Worm (Caenorhabditis elegans) whole organism, L2 larva: ENCODE measurements around the gene K01A6.5.

Experiments used
- C34F6.9 ChIP-seq: fragments of 150-350 bp; optimal IDR thresholded peaks from 2 replicates; lab custom pipeline; 2014; ENCODE audit warnings: missing biosample characterization, missing genetic modification characterization
- F13H6.1 ChIP-seq: sonication (generic microtip); optimal IDR thresholded peaks from 2 replicates; lab custom pipeline; 2016; ENCODE audit warnings: missing genetic modification characterization, missing compliant biosample characterization
- Y55F3AM.14 ChIP-seq: fragments of 200-800 bp; sonication (Bioruptor generic); optimal IDR thresholded peaks from 2 replicates; lab custom pipeline; 2018; ENCODE audit warnings: mild to moderate bottlenecking, missing genetic modification characterization, missing compliant biosample characterization
- ZK546.5 ChIP-seq: sonication (generic microtip); optimal IDR thresholded peaks from 2 replicates; lab custom pipeline; 2017; ENCODE audit warnings: missing biosample characterization, missing genetic modification characterization
- aly-2 ChIP-seq: fragments of 150-350 bp; optimal IDR thresholded peaks from 2 replicates; lab custom pipeline; 2014; ENCODE audit warnings: missing biosample characterization, missing genetic modification characterization
- ama-1 ChIP-seq: fragments of 150-350 bp; optimal IDR thresholded peaks from 2 replicates; lab custom pipeline; 2018; ENCODE audit warnings: inconsistent platforms
- ceh-16 ChIP-seq: fragments of 150-350 bp; optimal IDR thresholded peaks from 2 replicates; lab custom pipeline; 2014; ENCODE audit warnings: missing biosample characterization, missing genetic modification characterization
- ceh-82 ChIP-seq: fragments of 150-350 bp; optimal IDR thresholded peaks from 2 replicates; lab custom pipeline; 2014; ENCODE audit warnings: missing biosample characterization, missing genetic modification characterization
- crh-2 ChIP-seq: sonication (generic microtip); optimal IDR thresholded peaks from 2 replicates; lab custom pipeline; 2017; ENCODE audit warnings: missing biosample characterization, missing genetic modification characterization
- dmd-4 ChIP-seq: sonication (generic microtip); optimal IDR thresholded peaks from 2 replicates; lab custom pipeline; 2017; ENCODE audit warnings: missing biosample characterization, missing genetic modification characterization
- egl-27 ChIP-seq: sonication (generic microtip); optimal IDR thresholded peaks from 3 replicates; lab custom pipeline; 2017; ENCODE audit warnings: missing biosample characterization, missing genetic modification reagents, missing genetic modification characterization
- elt-1 ChIP-seq: fragments of 150-350 bp; optimal IDR thresholded peaks from 2 replicates; lab custom pipeline; 2014; ENCODE audit warnings: missing biosample characterization, missing genetic modification characterization
- elt-3 ChIP-seq: sonication (generic microtip); optimal IDR thresholded peaks from 2 replicates; lab custom pipeline; 2017; ENCODE audit warnings: missing biosample characterization, missing genetic modification characterization
- gmeb-1 ChIP-seq: fragments of 150-350 bp; optimal IDR thresholded peaks from 2 replicates; lab custom pipeline; 2014; ENCODE audit warnings: missing biosample characterization, missing genetic modification characterization
- lin-13 ChIP-seq: fragments of 150-350 bp; optimal IDR thresholded peaks from 2 replicates; lab custom pipeline; 2014; ENCODE audit warnings: missing biosample characterization, missing genetic modification reagents, missing genetic modification characterization
- lin-39 ChIP-seq: fragments of 150-350 bp; optimal IDR thresholded peaks from 2 replicates; lab custom pipeline; 2014; ENCODE audit warnings: missing biosample characterization, missing genetic modification reagents, missing genetic modification characterization
- lsy-2 ChIP-seq, 2 experiments: fragments of 150-350 bp in 1 of 2; sonication (generic microtip) in 1 of 2; optimal IDR thresholded peaks; 2 replicates each; lab custom pipeline; 2014 to 2017; ENCODE audit warnings: missing biosample characterization in 2 of 2, missing genetic modification characterization in 2 of 2
- mab-5 ChIP-seq: fragments of 150-350 bp; optimal IDR thresholded peaks from 2 replicates; lab custom pipeline; 2014; ENCODE audit warnings: missing biosample characterization, missing genetic modification characterization
- mbf-1 ChIP-seq: sonication (generic microtip); optimal IDR thresholded peaks from 2 replicates; lab custom pipeline; 2017; ENCODE audit warnings: missing biosample characterization, missing genetic modification characterization
- mdl-1 ChIP-seq, 2 experiments: fragments of 150-350 bp in 1 of 2; sonication (generic microtip) in 1 of 2; optimal IDR thresholded peaks; 2 replicates each; lab custom pipeline; 2017; ENCODE audit warnings: missing biosample characterization in 2 of 2, missing genetic modification characterization in 2 of 2
- nhr-10 ChIP-seq: sonication (generic microtip); optimal IDR thresholded peaks from 2 replicates; lab custom pipeline; 2017; ENCODE audit warnings: missing biosample characterization, missing genetic modification characterization
- nhr-12 ChIP-seq: fragments of 150-350 bp; optimal IDR thresholded peaks from 2 replicates; lab custom pipeline; 2014; ENCODE audit warnings: missing biosample characterization, missing genetic modification characterization
- nhr-129 ChIP-seq: fragments of 150-350 bp; optimal IDR thresholded peaks from 2 replicates; lab custom pipeline; 2014; ENCODE audit warnings: missing biosample characterization, missing genetic modification characterization
- nhr-21 ChIP-seq: fragments of 150-350 bp; optimal IDR thresholded peaks from 2 replicates; lab custom pipeline; 2014; ENCODE audit warnings: missing biosample characterization, missing genetic modification characterization
- nhr-23 ChIP-seq: fragments of 150-350 bp; optimal IDR thresholded peaks from 2 replicates; lab custom pipeline; 2014; ENCODE audit warnings: missing biosample characterization, missing genetic modification reagents, missing genetic modification characterization
- nhr-237 ChIP-seq: fragments of 150-350 bp; optimal IDR thresholded peaks from 2 replicates; lab custom pipeline; 2014; ENCODE audit warnings: missing biosample characterization, missing genetic modification characterization
- nhr-25 ChIP-seq: fragments of 150-350 bp; sonication (generic microtip); optimal IDR thresholded peaks from 3 replicates; lab custom pipeline; 2014; ENCODE audit warnings: missing biosample characterization, missing genetic modification characterization
- nhr-6 ChIP-seq: fragments of 150-350 bp; optimal IDR thresholded peaks from 2 replicates; lab custom pipeline; 2014; ENCODE audit warnings: missing biosample characterization, missing genetic modification characterization
- nhr-77 ChIP-seq: fragments of 150-350 bp; optimal IDR thresholded peaks from 2 replicates; lab custom pipeline; 2014; ENCODE audit warnings: missing biosample characterization, missing genetic modification characterization
- peb-1 ChIP-seq: fragments of 150-350 bp; optimal IDR thresholded peaks from 2 replicates; lab custom pipeline; 2014; ENCODE audit warnings: missing biosample characterization, missing genetic modification characterization
- skn-1 ChIP-seq: sonication (generic microtip); optimal IDR thresholded peaks from 2 replicates; lab custom pipeline; 2017; ENCODE audit warnings: missing biosample characterization, missing genetic modification characterization
- sma-3 ChIP-seq: sonication (generic microtip); optimal IDR thresholded peaks from 2 replicates; lab custom pipeline; 2016; ENCODE audit warnings: missing genetic modification reagents, missing genetic modification characterization, missing compliant biosample characterization
- sma-9 ChIP-seq, 2 experiments: fragments of 150-350 bp in 1 of 2; sonication (generic microtip) in 1 of 2; optimal IDR thresholded peaks; 2 replicates each; lab custom pipeline; 2014 to 2016; ENCODE audit warnings: missing genetic modification characterization in 2 of 2, mild to moderate bottlenecking in 1 of 2, missing biosample characterization in 1 of 2, missing compliant biosample characterization in 1 of 2, missing genetic modification reagents in 1 of 2, moderate library complexity in 1 of 2
- unc-39 ChIP-seq: fragments of 150-350 bp; optimal IDR thresholded peaks from 2 replicates; lab custom pipeline; 2014; ENCODE audit warnings: missing biosample characterization, missing genetic modification characterization
- unc-55 ChIP-seq: fragments of 150-350 bp; sonication (generic microtip); optimal IDR thresholded peaks from 3 replicates; lab custom pipeline; 2014; ENCODE audit warnings: missing biosample characterization, missing genetic modification reagents, missing genetic modification characterization
- unc-62 ChIP-seq: fragments of 150-350 bp; optimal IDR thresholded peaks from 2 replicates; lab custom pipeline; 2014; ENCODE audit warnings: missing biosample characterization, missing genetic modification reagents, missing genetic modification characterization
- ztf-1 ChIP-seq: fragments of 200-800 bp; sonication (Bioruptor generic); conservative IDR thresholded peaks from 2 replicates; pipeline ENCODE4 v1.3.6; 2022; ENCODE audit warnings: missing genetic modification characterization, missing compliant biosample characterization
- ztf-11 ChIP-seq: sonication (generic microtip); optimal IDR thresholded peaks from 2 replicates; lab custom pipeline; 2017; ENCODE audit warnings: missing biosample characterization, missing genetic modification characterization
- ztf-4 ChIP-seq: fragments of 150-350 bp; optimal IDR thresholded peaks from 2 replicates; lab custom pipeline; 2014; ENCODE audit warnings: missing biosample characterization, missing genetic modification characterization

K01A6.5 gene

DNA sequence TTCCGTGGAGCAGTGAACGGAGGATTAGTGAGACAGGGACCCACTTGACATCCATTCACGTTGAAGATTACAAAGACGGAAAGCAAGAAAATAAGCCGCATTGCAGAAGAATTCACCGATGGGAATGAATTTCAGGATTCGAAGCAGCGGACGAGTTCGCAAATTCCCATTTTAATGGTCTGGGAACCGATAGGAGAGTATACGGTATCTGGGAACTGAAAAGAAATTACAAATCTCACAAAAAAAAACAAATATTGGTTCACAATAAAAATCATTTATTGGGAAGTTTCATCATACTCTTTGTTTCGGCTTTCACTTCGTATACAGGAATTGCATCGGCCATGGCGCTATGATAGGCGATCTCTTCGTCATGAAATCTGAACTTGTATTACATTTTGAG is 12.5 kb downstream of the K01A6.5 start, which contains the start of gene T12A7.10:
Gene T12A7.10 (minus strand): TSS at position 101 of the 400 bp plus-strand sequence.
- no peak for TF ChIP-seq Y55F3AM.14 (GFP tag; lab: Kevin White, UChicago)
- TF ChIP-seq ceh-16 (tag; lab: Kevin White, UChicago): no peak
- no peak for TF ChIP-seq lin-13 (GFP tag; lab: Kevin White, UChicago)
- no peak for TF ChIP-seq ceh-82
- TF ChIP-seq ama-1 (lab: Kevin White, UChicago): no peak
- no peak for TF ChIP-seq nhr-10
- no peak for TF ChIP-seq gmeb-1 (tag; lab: Kevin White, UChicago)
- no peak for TF ChIP-seq sma-9 (GFP tag; optimal IDR thresholded peaks at IDR 0.05; lab: Kevin White, UChicago)
- TF ChIP-seq sma-9 (tag; optimal IDR thresholded peaks at IDR 0.05; lab: Kevin White, UChicago): no peak
- TF ChIP-seq ztf-11 (tag; lab: Kevin White, UChicago): no peak
- no peak for TF ChIP-seq crh-2 (tag; lab: Kevin White, UChicago)
- TF ChIP-seq unc-62 (GFP tag; lab: Kevin White, UChicago): no peak
- no peak for TF ChIP-seq elt-3 (tag; lab: Kevin White, UChicago)
- no peak for TF ChIP-seq aly-2 (tag; lab: Kevin White, UChicago)
- no peak for TF ChIP-seq nhr-25 (tag; lab: Kevin White, UChicago)
- no peak for TF ChIP-seq nhr-23 (tag; lab: Kevin White, UChicago)
- no peak for TF ChIP-seq ZK546.5
- no peak for TF ChIP-seq dmd-4 (tag; lab: Kevin White, UChicago)
- TF ChIP-seq sma-3 (GFP tag; lab: Kevin White, UChicago): no peak
- no peak for TF ChIP-seq ztf-4 (tag; lab: Kevin White, UChicago)

DNA sequence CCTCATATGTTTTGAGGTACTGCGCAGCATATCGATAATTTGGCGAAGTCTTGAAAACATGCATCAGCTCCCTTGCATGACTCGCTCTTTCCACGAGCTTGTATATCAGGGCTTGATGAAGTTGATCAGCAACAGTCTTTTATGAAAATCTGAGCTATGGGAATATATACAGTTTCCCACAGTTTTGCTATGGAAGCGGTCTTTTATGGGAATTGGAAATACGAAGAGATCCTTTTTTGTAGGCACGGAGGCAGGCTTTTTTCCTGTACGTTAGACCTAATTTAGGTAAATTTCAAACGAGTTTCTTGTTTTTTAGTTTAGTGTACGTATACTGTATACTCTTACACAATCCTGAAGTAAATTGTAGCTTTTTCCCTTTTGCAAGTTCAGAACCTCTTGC is 13.4 kb downstream of the K01A6.5 start, which contains the start of gene T12A7.9:
Gene T12A7.9 (minus strand): TSS at position 101 of the 400 bp plus-strand sequence.
- TF ChIP-seq ztf-1 (GFP tag; lab: Robert Waterston, UW) (no peak), nhr-237 (no peak), lin-39 (tag; lab: Kevin White, UChicago) (no peak), peb-1 (tag; lab: Kevin White, UChicago) (no peak)

DNA sequence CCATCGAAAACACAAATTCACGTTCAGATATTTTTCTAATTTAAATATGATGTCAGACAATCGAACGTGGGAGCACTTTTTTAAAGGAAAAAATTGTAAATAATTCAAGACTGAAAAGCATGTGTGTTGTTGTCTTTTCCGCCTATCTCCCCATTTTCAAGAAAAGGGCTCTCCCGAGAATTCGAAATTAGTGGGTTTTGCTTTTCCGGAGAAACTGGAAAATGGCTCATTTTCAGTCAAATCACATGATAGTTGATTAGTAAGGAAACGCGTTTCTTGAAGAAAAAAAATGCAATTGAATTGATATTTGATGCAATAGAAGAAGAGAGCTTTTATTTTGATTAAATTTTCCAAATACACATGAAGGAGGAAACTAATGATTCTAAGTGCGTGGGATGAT is 17.3 kb downstream of the K01A6.5 start:
- TF ChIP-seq aly-2 (tag; lab: Kevin White, UChicago) (no peak), elt-1 (no peak), nhr-6 (tag; lab: Kevin White, UChicago) (peak; percentile 8), mdl-1 (tag; optimal IDR thresholded peaks at IDR 0.05; lab: Kevin White, UChicago) (no peak), unc-62 (GFP tag; lab: Kevin White, UChicago) (no peak), crh-2 (tag; lab: Kevin White, UChicago) (peak; percentile 29), unc-55 (peak; percentile 10), lsy-2 (tag; optimal IDR thresholded peaks at IDR 0.05; lab: Kevin White, UChicago) (peak in 1 of 2 experiments; percentile 49), C34F6.9 (tag; lab: Kevin White, UChicago) (peak; percentile 15)

DNA sequence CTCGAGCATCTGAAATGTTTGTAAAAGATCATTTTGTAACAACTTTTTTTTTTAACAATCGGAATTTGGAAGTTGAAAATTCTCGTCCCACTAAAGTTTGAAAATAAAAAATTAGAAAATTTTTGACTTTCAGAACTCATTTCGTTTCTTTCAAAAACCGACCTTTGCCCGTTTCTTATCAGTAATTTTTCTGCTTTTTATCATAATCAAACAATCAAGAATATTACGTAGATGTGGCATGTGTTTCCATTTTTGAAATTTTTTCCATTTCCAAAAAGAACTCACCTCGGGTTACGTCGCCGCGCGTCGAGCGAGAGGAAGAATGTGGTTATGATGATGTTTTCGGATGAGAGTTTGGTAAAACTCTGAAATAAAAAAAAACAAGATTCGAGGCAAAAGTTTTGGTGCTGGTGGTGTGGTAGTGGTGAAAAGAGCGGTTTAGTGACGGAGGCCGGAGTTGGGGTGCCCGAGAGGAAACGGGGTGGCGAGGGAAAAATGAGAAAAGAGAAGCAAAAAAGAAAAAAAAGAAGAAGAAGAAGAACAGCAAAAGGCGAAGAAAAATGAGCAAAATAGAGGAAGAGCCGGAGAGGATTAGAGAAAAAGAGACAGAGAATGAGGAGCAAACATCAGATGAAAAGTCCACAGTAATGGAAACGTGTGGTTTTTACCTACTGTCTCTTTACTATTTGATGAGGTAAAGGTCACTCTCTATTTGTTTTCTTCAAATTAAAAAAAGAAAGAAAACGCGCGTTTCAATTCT is 18.4 kb downstream of the K01A6.5 start, which contains the start of gene T12A7.2:
Gene T12A7.2 (minus strand): TSS at position 412 of the 760 bp plus-strand sequence.
- TF ChIP-seq F13H6.1: peak; percentile 36
- TF ChIP-seq unc-39: no peak
- no peak for TF ChIP-seq dmd-4 (tag; lab: Kevin White, UChicago)
- TF ChIP-seq crh-2 (tag; lab: Kevin White, UChicago): no peak
- TF ChIP-seq unc-55: peak; percentile 54
- no peak for TF ChIP-seq ztf-4 (tag; lab: Kevin White, UChicago)
- peak; percentile 35 for TF ChIP-seq sma-9 (GFP tag; optimal IDR thresholded peaks at IDR 0.05; lab: Kevin White, UChicago)
- no peak for TF ChIP-seq sma-9 (tag; optimal IDR thresholded peaks at IDR 0.05; lab: Kevin White, UChicago)
- TF ChIP-seq mab-5 (tag; lab: Kevin White, UChicago): no peak
- TF ChIP-seq, all 48 proteins: peak for 3

DNA sequence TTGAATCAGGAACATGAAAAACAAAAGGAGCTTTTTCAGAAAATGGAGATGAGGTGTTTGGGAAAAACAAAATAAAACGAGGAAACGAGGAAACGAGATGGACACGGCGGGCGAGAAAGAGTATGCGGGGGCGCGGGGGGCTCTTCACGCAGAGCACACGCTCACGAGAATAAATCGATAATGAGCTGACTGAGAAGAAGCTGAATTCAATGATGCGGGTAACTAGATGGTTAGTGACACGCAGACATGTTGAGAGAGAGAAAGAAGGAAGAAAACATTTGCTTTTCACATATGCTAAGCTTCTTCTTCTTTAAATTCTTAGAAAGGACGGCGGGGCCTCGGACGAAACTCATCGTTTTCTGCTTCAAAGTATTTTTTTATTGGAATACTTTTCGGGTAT is 23.0 kb downstream of the K01A6.5 start:
- no peak for TF ChIP-seq nhr-237
- no peak for TF ChIP-seq nhr-23 (tag; lab: Kevin White, UChicago)
- no peak for TF ChIP-seq skn-1 (tag; lab: Kevin White, UChicago)
- TF ChIP-seq C34F6.9 (tag; lab: Kevin White, UChicago): peak; percentile 75
- no peak for TF ChIP-seq gmeb-1 (tag; lab: Kevin White, UChicago)
- TF ChIP-seq nhr-12 (tag; lab: Kevin White, UChicago): no peak
- TF ChIP-seq ceh-16 (tag; lab: Kevin White, UChicago): no peak
- TF ChIP-seq crh-2 (tag; lab: Kevin White, UChicago): peak; percentile 56
- TF ChIP-seq ztf-4 (tag; lab: Kevin White, UChicago): no peak
- TF ChIP-seq ama-1 (lab: Kevin White, UChicago): no peak
- peak; percentile 37 for TF ChIP-seq egl-27
- TF ChIP-seq mbf-1 (tag; lab: Kevin White, UChicago): no peak
- peak; percentile 60 for TF ChIP-seq unc-55
- no peak for TF ChIP-seq sma-3 (GFP tag; lab: Kevin White, UChicago)
- no peak for TF ChIP-seq ztf-1 (GFP tag; lab: Robert Waterston, UW)
- TF ChIP-seq nhr-129: peak; percentile 57
- TF ChIP-seq lsy-2 (tag; optimal IDR thresholded peaks at IDR 0.05; lab: Kevin White, UChicago): peak; percentile 16 to 65
- no peak for TF ChIP-seq unc-62 (GFP tag; lab: Kevin White, UChicago)
- TF ChIP-seq peb-1 (tag; lab: Kevin White, UChicago): no peak
- no peak for TF ChIP-seq dmd-4 (tag; lab: Kevin White, UChicago)
- no peak for TF ChIP-seq nhr-21 (tag; lab: Kevin White, UChicago)
- no peak for TF ChIP-seq ztf-11 (tag; lab: Kevin White, UChicago)
- TF ChIP-seq nhr-77 (tag; lab: Kevin White, UChicago): no peak
- peak; percentile 64 for TF ChIP-seq sma-9 (GFP tag; optimal IDR thresholded peaks at IDR 0.05; lab: Kevin White, UChicago)
- no peak for TF ChIP-seq sma-9 (tag; optimal IDR thresholded peaks at IDR 0.05; lab: Kevin White, UChicago)
- no peak for TF ChIP-seq elt-1
